Worm (Caenorhabditis elegans): ENCODE measurements around the gene C09E7.11.

C09E7.11 gene

ce11 chrIII:6498176-6498575, 33.0 kb upstream of the C09E7.11 start, which contains the start of gene sdz-15:
TSS of gene sdz-15 (plus strand) at chrIII:6498476.
- TF ChIP-seq F13C5.2 (tag; optimal IDR thresholded peaks at IDR 0.05) (no peak), flt-1 (GFP tag; IDR thresholded peaks at IDR 0.05) (no peak), ets-7 (tag; optimal IDR thresholded peaks at IDR 0.05) (no peak), ceh-13 (GFP tag; optimal IDR thresholded peaks at IDR 0.05) (no peak), ceh-36 (tag; optimal IDR thresholded peaks at IDR 0.05) (no peak), hmg-4 (GFP tag; optimal IDR thresholded peaks at IDR 0.05) (no peak), pes-1 (GFP tag; IDR thresholded peaks at IDR 0.05) (no peak), ama-1 (optimal IDR thresholded peaks at IDR 0.05) (no peak), tra-4 (tag; optimal IDR thresholded peaks at IDR 0.05) (no peak), hnd-1 (tag; optimal IDR thresholded peaks at IDR 0.05) (no peak), hmbx-1 (tag; optimal IDR thresholded peaks at IDR 0.05) (no peak), tbx-37 (GFP tag; conservative IDR thresholded peaks at IDR 0.05) (no peak), aly-1 (tag; optimal IDR thresholded peaks at IDR 0.05) (no peak)

ce11 chrIII:6499102-6499501, 32.1 kb upstream of the C09E7.11 start:
- TF ChIP-seq ets-7 (tag; optimal IDR thresholded peaks at IDR 0.05) (no peak), flt-1 (GFP tag; IDR thresholded peaks at IDR 0.05) (no peak), sea-1 (GFP tag; conservative IDR thresholded peaks at IDR 0.05) (no peak), tbx-11 (GFP tag; IDR thresholded peaks at IDR 0.05) (no peak), tra-4 (tag; optimal IDR thresholded peaks at IDR 0.05) (no peak), tbx-37 (GFP tag; conservative IDR thresholded peaks at IDR 0.05) (no peak), F13C5.2 (tag; optimal IDR thresholded peaks at IDR 0.05) (no peak), hmg-4 (GFP tag; optimal IDR thresholded peaks at IDR 0.05) (no peak), ama-1 (optimal IDR thresholded peaks at IDR 0.05) (no peak), hnd-1 (tag; optimal IDR thresholded peaks at IDR 0.05) (no peak), hmbx-1 (tag; optimal IDR thresholded peaks at IDR 0.05) (no peak), aly-1 (tag; optimal IDR thresholded peaks at IDR 0.05) (no peak), ceh-13 (GFP tag; optimal IDR thresholded peaks at IDR 0.05) (no peak), ceh-36 (tag; optimal IDR thresholded peaks at IDR 0.05) (no peak), pes-1 (GFP tag; IDR thresholded peaks at IDR 0.05) (no peak), scrt-1 (GFP tag; IDR thresholded peaks at IDR 0.05) (no peak), B0310.2 (tag; optimal IDR thresholded peaks at IDR 0.05) (no peak)

DNA sequence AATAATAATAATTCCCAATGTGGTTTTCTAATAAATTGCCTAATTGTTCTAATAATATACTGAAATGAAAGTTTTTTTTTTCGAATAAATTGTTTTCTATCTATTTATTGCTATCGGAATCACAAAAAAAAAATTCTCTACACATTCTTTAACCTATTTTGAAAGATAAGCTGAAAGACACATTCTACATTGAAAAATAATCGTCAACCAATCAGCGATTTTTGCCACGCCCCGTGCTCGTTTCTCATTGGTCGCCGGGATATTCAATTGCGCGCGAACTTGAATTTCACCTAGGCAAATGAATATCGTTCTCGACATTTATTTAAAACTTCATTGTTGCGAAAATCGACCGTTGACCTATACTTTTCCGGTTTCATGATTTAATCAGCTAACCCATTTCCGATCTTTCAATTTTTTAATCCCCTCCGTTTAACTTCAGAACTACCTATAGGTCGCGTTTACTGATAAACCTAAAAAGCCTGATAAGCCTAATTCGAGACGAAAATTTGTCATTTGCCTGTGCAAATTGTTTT, 31.1 kb upstream of the C09E7.11 start, which contains the start of gene F23F12.3:
Gene F23F12.3 (plus strand): TSS at position 483 of the 533 bp plus-strand sequence.
- TF ChIP-seq hmg-4 (GFP tag; optimal IDR thresholded peaks at IDR 0.05) (no peak), hmbx-1 (tag; optimal IDR thresholded peaks at IDR 0.05) (no peak), hnd-1 (tag; optimal IDR thresholded peaks at IDR 0.05) (no peak), pes-1 (GFP tag; IDR thresholded peaks at IDR 0.05) (no peak), F13C5.2 (tag; optimal IDR thresholded peaks at IDR 0.05) (no peak), ceh-13 (GFP tag; optimal IDR thresholded peaks at IDR 0.05) (no peak), tbx-37 (GFP tag; conservative IDR thresholded peaks at IDR 0.05) (no peak), aly-1 (tag; optimal IDR thresholded peaks at IDR 0.05) (no peak), flt-1 (GFP tag; IDR thresholded peaks at IDR 0.05) (no peak), tbx-11 (GFP tag; IDR thresholded peaks at IDR 0.05) (no peak), ceh-36 (tag; optimal IDR thresholded peaks at IDR 0.05) (no peak), sea-1 (GFP tag; conservative IDR thresholded peaks at IDR 0.05) (no peak), ama-1 (optimal IDR thresholded peaks at IDR 0.05) (no peak), tra-4 (tag; optimal IDR thresholded peaks at IDR 0.05) (no peak), scrt-1 (GFP tag; IDR thresholded peaks at IDR 0.05) (no peak), B0310.2 (tag; optimal IDR thresholded peaks at IDR 0.05) (no peak), ets-7 (tag; optimal IDR thresholded peaks at IDR 0.05) (no peak)

- TF ChIP-seq aly-1 (tag; optimal IDR thresholded peaks at IDR 0.05) (no peak), tra-4 (tag; optimal IDR thresholded peaks at IDR 0.05) (no peak), flt-1 (GFP tag; IDR thresholded peaks at IDR 0.05) (no peak), F13C5.2 (tag; optimal IDR thresholded peaks at IDR 0.05) (no peak), B0310.2 (tag; optimal IDR thresholded peaks at IDR 0.05) (no peak), scrt-1 (GFP tag; IDR thresholded peaks at IDR 0.05) (no peak), ama-1 (optimal IDR thresholded peaks at IDR 0.05) (no peak)
Observed at ce11 chrIII:6507832-6508231, 23.4 kb upstream of the C09E7.11 start, which contains the start of gene F23F12.12. TSS of gene F23F12.12 (plus strand) at chrIII:6508132.

ce11 chrIII:6508327-6508726, 22.9 kb upstream of the C09E7.11 start:
- no peak for TF ChIP-seq ceh-13 (GFP tag; optimal IDR thresholded peaks at IDR 0.05)
- no peak for TF ChIP-seq hnd-1 (tag; optimal IDR thresholded peaks at IDR 0.05)
- no peak for TF ChIP-seq tbx-37 (GFP tag; conservative IDR thresholded peaks at IDR 0.05)
- no peak for TF ChIP-seq hmbx-1 (tag; optimal IDR thresholded peaks at IDR 0.05)
- TF ChIP-seq B0310.2 (tag; optimal IDR thresholded peaks at IDR 0.05) = no peak
- no peak for TF ChIP-seq tra-4 (tag; optimal IDR thresholded peaks at IDR 0.05)
- no peak for TF ChIP-seq aly-1 (tag; optimal IDR thresholded peaks at IDR 0.05)
- no peak for TF ChIP-seq pes-1 (GFP tag; IDR thresholded peaks at IDR 0.05)
- no peak for TF ChIP-seq scrt-1 (GFP tag; IDR thresholded peaks at IDR 0.05)
- no peak for TF ChIP-seq tbx-11 (GFP tag; IDR thresholded peaks at IDR 0.05)
- TF ChIP-seq hmg-4 (GFP tag; optimal IDR thresholded peaks at IDR 0.05) = no peak
- no peak for TF ChIP-seq flt-1 (GFP tag; IDR thresholded peaks at IDR 0.05)
- TF ChIP-seq ets-7 (tag; optimal IDR thresholded peaks at IDR 0.05) = no peak
- no peak for TF ChIP-seq ama-1 (optimal IDR thresholded peaks at IDR 0.05)
- TF ChIP-seq F13C5.2 (tag; optimal IDR thresholded peaks at IDR 0.05) = no peak
- TF ChIP-seq ceh-36 (tag; optimal IDR thresholded peaks at IDR 0.05) = no peak

DNA sequence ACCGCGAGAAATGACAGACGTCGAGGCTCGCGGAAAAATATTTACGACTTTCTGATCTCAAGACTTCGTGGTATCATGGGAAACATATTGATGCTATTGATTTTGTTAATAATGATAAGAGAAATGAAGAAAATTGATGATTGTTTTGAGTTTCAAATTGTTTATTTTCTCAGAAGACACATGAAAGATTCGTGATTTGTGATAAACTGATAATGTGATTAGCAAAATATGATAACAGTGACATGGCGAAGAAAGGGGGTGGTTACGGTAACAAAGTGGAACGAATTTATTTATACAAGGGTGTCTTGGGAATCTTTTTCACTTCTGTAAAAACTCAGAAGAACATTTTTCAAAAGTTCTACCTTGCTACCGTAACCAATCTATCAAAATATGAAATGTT, 21.9 kb upstream of the C09E7.11 start:
- TF ChIP-seq aly-1 (tag; optimal IDR thresholded peaks at IDR 0.05) = no peak
- no peak for TF ChIP-seq pes-1 (GFP tag; IDR thresholded peaks at IDR 0.05)
- no peak for TF ChIP-seq ceh-13 (GFP tag; optimal IDR thresholded peaks at IDR 0.05)
- TF ChIP-seq scrt-1 (GFP tag; IDR thresholded peaks at IDR 0.05) = no peak
- no peak for TF ChIP-seq tbx-37 (GFP tag; conservative IDR thresholded peaks at IDR 0.05)
- TF ChIP-seq tra-4 (tag; optimal IDR thresholded peaks at IDR 0.05) = no peak
- TF ChIP-seq ceh-36 (tag; optimal IDR thresholded peaks at IDR 0.05) = no peak
- no peak for TF ChIP-seq sea-1 (GFP tag; conservative IDR thresholded peaks at IDR 0.05)

- TF ChIP-seq hmg-4 (GFP tag; optimal IDR thresholded peaks at IDR 0.05) = no peak
- no peak for TF ChIP-seq aly-1 (tag; optimal IDR thresholded peaks at IDR 0.05)
- TF ChIP-seq F13C5.2 (tag; optimal IDR thresholded peaks at IDR 0.05) = no peak
- TF ChIP-seq flt-1 (GFP tag; IDR thresholded peaks at IDR 0.05) = no peak
- no peak for TF ChIP-seq hmbx-1 (tag; optimal IDR thresholded peaks at IDR 0.05)
- no peak for TF ChIP-seq tbx-37 (GFP tag; conservative IDR thresholded peaks at IDR 0.05)
- no peak for TF ChIP-seq tbx-11 (GFP tag; IDR thresholded peaks at IDR 0.05)
- TF ChIP-seq B0310.2 (tag; optimal IDR thresholded peaks at IDR 0.05) = no peak
- TF ChIP-seq sea-1 (GFP tag; conservative IDR thresholded peaks at IDR 0.05) = no peak
- TF ChIP-seq scrt-1 (GFP tag; IDR thresholded peaks at IDR 0.05) = no peak
- no peak for TF ChIP-seq hnd-1 (tag; optimal IDR thresholded peaks at IDR 0.05)
- no peak for TF ChIP-seq ceh-36 (tag; optimal IDR thresholded peaks at IDR 0.05)
- no peak for TF ChIP-seq ceh-13 (GFP tag; optimal IDR thresholded peaks at IDR 0.05)
- TF ChIP-seq ets-7 (tag; optimal IDR thresholded peaks at IDR 0.05) = no peak
- TF ChIP-seq pes-1 (GFP tag; IDR thresholded peaks at IDR 0.05) = no peak
- no peak for TF ChIP-seq tra-4 (tag; optimal IDR thresholded peaks at IDR 0.05)
- TF ChIP-seq ama-1 (optimal IDR thresholded peaks at IDR 0.05) = no peak
Observed at ce11 chrIII:6514673-6515072, 16.5 kb upstream of the C09E7.11 start, which contains the start of gene acr-5. TSS of gene acr-5 (minus strand) at chrIII:6514773.
